Worm (Caenorhabditis elegans) whole organism, late embryonic: ENCODE measurements around the gene F59B10.4.

Source experiments
- C08G9.2 ChIP-seq: sonication (generic microtip); optimal IDR thresholded peaks from 2 replicates; lab custom pipeline; 2016; ENCODE audit warnings: mild to moderate bottlenecking, missing genetic modification characterization, moderate library complexity, missing compliant biosample characterization
- C38D4.7 ChIP-seq: fragments of 200-800 bp; sonication (Bioruptor generic); optimal IDR thresholded peaks from 2 replicates; lab custom pipeline; 2018; ENCODE audit warnings: mild to moderate bottlenecking, missing genetic modification characterization, moderate library complexity, missing compliant biosample characterization
- F13H6.1 ChIP-seq: sonication (generic microtip); optimal IDR thresholded peaks from 2 replicates; lab custom pipeline; 2016; ENCODE audit warnings: missing genetic modification characterization, missing compliant biosample characterization
- K02D7.2 ChIP-seq: sonication (generic microtip); optimal IDR thresholded peaks from 2 replicates; lab custom pipeline; 2017; ENCODE audit warnings: mild to moderate bottlenecking, missing genetic modification characterization, missing compliant biosample characterization
- K09A11.1 ChIP-seq: sonication (generic microtip); optimal IDR thresholded peaks from 2 replicates; lab custom pipeline; 2017; ENCODE audit warnings: antibody characterized with exemption, mild to moderate bottlenecking, missing genetic modification characterization, missing compliant biosample characterization; ENCODE audit not compliant: insufficient read depth
- T23F11.4 ChIP-seq: fragments of 200-800 bp; sonication (Bioruptor generic); optimal IDR thresholded peaks from 2 replicates; lab custom pipeline; 2018; ENCODE audit warnings: mild to moderate bottlenecking, missing genetic modification characterization, missing compliant biosample characterization
- Y22D7AL.16 ChIP-seq: sonication (generic microtip); optimal IDR thresholded peaks from 2 replicates; lab custom pipeline; 2016; ENCODE audit warnings: missing genetic modification characterization, missing compliant biosample characterization
- ahr-1 ChIP-seq: sonication (generic microtip); optimal IDR thresholded peaks from 2 replicates; lab custom pipeline; 2016; ENCODE audit warnings: missing genetic modification characterization, missing compliant biosample characterization
- ceh-14 ChIP-seq: sonication (generic microtip); optimal IDR thresholded peaks from 2 replicates; lab custom pipeline; 2016; ENCODE audit warnings: missing genotype, missing genetic modification characterization, missing compliant biosample characterization
- ceh-19 ChIP-seq: fragments of 200-800 bp; sonication (Bioruptor generic); optimal IDR thresholded peaks from 2 replicates; lab custom pipeline; 2018; ENCODE audit warnings: mild to moderate bottlenecking, missing genetic modification characterization, missing compliant biosample characterization
- ceh-2 ChIP-seq: sonication (generic microtip); optimal IDR thresholded peaks from 2 replicates; lab custom pipeline; 2016; ENCODE audit warnings: missing genotype, missing genetic modification characterization, missing compliant biosample characterization
- ceh-22 ChIP-seq: sonication (generic microtip); optimal IDR thresholded peaks from 2 replicates; lab custom pipeline; 2017; ENCODE audit warnings: missing biosample characterization, missing genetic modification characterization
- ceh-24 ChIP-seq: sonication (generic microtip); optimal IDR thresholded peaks from 2 replicates; lab custom pipeline; 2016; ENCODE audit warnings: mild to moderate bottlenecking, missing genetic modification characterization, missing compliant biosample characterization
- ceh-30 ChIP-seq: fragments of 150-350 bp; optimal IDR thresholded peaks from 2 replicates; lab custom pipeline; 2014; ENCODE audit warnings: missing biosample characterization, missing genetic modification characterization
- ceh-31 ChIP-seq: sonication (generic microtip); optimal IDR thresholded peaks from 2 replicates; lab custom pipeline; 2016; ENCODE audit warnings: missing genetic modification characterization, missing compliant biosample characterization
- ceh-34 ChIP-seq: sonication (generic microtip); optimal IDR thresholded peaks from 2 replicates; lab custom pipeline; 2016; ENCODE audit warnings: mild to moderate bottlenecking, missing genetic modification characterization, missing compliant biosample characterization
- ceh-45 ChIP-seq: fragments of 200-800 bp; sonication (Bioruptor generic); IDR thresholded peaks from 2 replicates; pipeline ENCODE4 v1.3.6; 2022; ENCODE audit warnings: missing genetic modification reagents, missing genetic modification characterization, missing compliant biosample characterization
- ceh-6 ChIP-seq: fragments of 200-800 bp; sonication (Bioruptor generic); optimal IDR thresholded peaks from 2 replicates; lab custom pipeline; 2018; ENCODE audit warnings: mild to moderate bottlenecking, missing genetic modification characterization, missing compliant biosample characterization
- ceh-9 ChIP-seq: sonication (generic microtip); optimal IDR thresholded peaks from 2 replicates; lab custom pipeline; 2016; ENCODE audit warnings: mild to moderate bottlenecking, missing genetic modification characterization, inconsistent platforms, missing compliant biosample characterization
- che-1 ChIP-seq: sonication (generic microtip); optimal IDR thresholded peaks from 2 replicates; lab custom pipeline; 2016; ENCODE audit warnings: mild to moderate bottlenecking, missing genetic modification characterization, missing compliant biosample characterization
- dmd-4 ChIP-seq: sonication (generic microtip); optimal IDR thresholded peaks from 2 replicates; lab custom pipeline; 2016; ENCODE audit warnings: borderline replicate concordance, missing genetic modification characterization, missing compliant biosample characterization
- elt-2 ChIP-seq: sonication (generic microtip); optimal IDR thresholded peaks from 2 replicates; lab custom pipeline; 2016; ENCODE audit warnings: missing genetic modification reagents, missing genetic modification characterization, missing compliant biosample characterization
- elt-4 ChIP-seq: sonication (generic microtip); optimal IDR thresholded peaks from 2 replicates; lab custom pipeline; 2016; ENCODE audit warnings: missing genetic modification characterization, missing compliant biosample characterization
- ets-4 ChIP-seq: sonication (generic microtip); optimal IDR thresholded peaks from 2 replicates; lab custom pipeline; 2016; ENCODE audit warnings: missing genetic modification characterization, missing compliant biosample characterization
- fkh-10 ChIP-seq: fragments of 150-350 bp; optimal IDR thresholded peaks from 2 replicates; lab custom pipeline; 2014; ENCODE audit warnings: missing biosample characterization, missing genetic modification reagents, missing genetic modification characterization
- gmeb-2 ChIP-seq: sonication (generic microtip); optimal IDR thresholded peaks from 2 replicates; lab custom pipeline; 2016; ENCODE audit warnings: missing genetic modification characterization, inconsistent platforms, missing compliant biosample characterization
- hlh-13 ChIP-seq: fragments of 200-800 bp; sonication (Bioruptor generic); optimal IDR thresholded peaks from 2 replicates; lab custom pipeline; 2018; ENCODE audit warnings: mild to moderate bottlenecking, missing genetic modification characterization, missing compliant biosample characterization
- hlh-15 ChIP-seq: sonication (generic microtip); optimal IDR thresholded peaks from 2 replicates; lab custom pipeline; 2016; ENCODE audit warnings: missing genetic modification characterization, missing compliant biosample characterization
- hlh-30 ChIP-seq: sonication (generic microtip); optimal IDR thresholded peaks from 2 replicates; lab custom pipeline; 2017; ENCODE audit warnings: antibody characterized with exemption, missing genetic modification characterization, missing compliant biosample characterization; ENCODE audit not compliant: insufficient read depth
- hlh-8 ChIP-seq: sonication (generic microtip); optimal IDR thresholded peaks from 2 replicates; lab custom pipeline; 2016; ENCODE audit warnings: missing genotype, missing genetic modification characterization, missing compliant biosample characterization
- lin-11 ChIP-seq: fragments of 200-800 bp; sonication (Bioruptor generic); optimal IDR thresholded peaks from 2 replicates; lab custom pipeline; 2018; ENCODE audit warnings: mild to moderate bottlenecking, missing genetic modification characterization, missing compliant biosample characterization
- madf-2 ChIP-seq: sonication (generic microtip); optimal IDR thresholded peaks from 2 replicates; lab custom pipeline; 2017; ENCODE audit warnings: missing genetic modification characterization, missing compliant biosample characterization
- mec-3 ChIP-seq: sonication (generic microtip); optimal IDR thresholded peaks from 2 replicates; lab custom pipeline; 2016; ENCODE audit warnings: borderline replicate concordance, missing genetic modification characterization, missing compliant biosample characterization
- nfya-1 ChIP-seq: sonication (generic microtip); optimal IDR thresholded peaks from 2 replicates; lab custom pipeline; 2017; ENCODE audit warnings: missing genetic modification characterization, mild to moderate bottlenecking, missing compliant biosample characterization, antibody characterized with exemption, moderate library complexity
- nhr-232 ChIP-seq: sonication (generic microtip); optimal IDR thresholded peaks from 2 replicates; lab custom pipeline; 2016; ENCODE audit warnings: missing genetic modification characterization, missing compliant biosample characterization
- pag-3 ChIP-seq: sonication (generic microtip); optimal IDR thresholded peaks from 2 replicates; lab custom pipeline; 2016; ENCODE audit warnings: missing compliant biosample characterization, missing genetic modification characterization, borderline replicate concordance
- pat-9 ChIP-seq: fragments of 200-800 bp; sonication (Bioruptor generic); optimal IDR thresholded peaks from 2 replicates; lab custom pipeline; 2018; ENCODE audit warnings: mild to moderate bottlenecking, missing genetic modification characterization, moderate library complexity, missing compliant biosample characterization
- pax-1 ChIP-seq: fragments of 150-350 bp; optimal IDR thresholded peaks from 2 replicates; lab custom pipeline; 2014; ENCODE audit warnings: missing biosample characterization, missing genetic modification characterization
- pha-2 ChIP-seq: sonication (generic microtip); optimal IDR thresholded peaks from 2 replicates; lab custom pipeline; 2017; ENCODE audit warnings: mild to moderate bottlenecking, missing genetic modification characterization, missing compliant biosample characterization
- pha-4 ChIP-seq: fragments of 150-350 bp; optimal IDR thresholded peaks from 2 replicates; lab custom pipeline; 2018; ENCODE audit warnings: missing biosample characterization, missing genetic modification reagents, missing genetic modification characterization
- pros-1 ChIP-seq: fragments of 150-350 bp; optimal IDR thresholded peaks from 2 replicates; lab custom pipeline; 2014; ENCODE audit warnings: missing biosample characterization, missing genetic modification reagents, missing genetic modification characterization
- rnt-1 ChIP-seq: sonication (generic microtip); optimal IDR thresholded peaks from 2 replicates; lab custom pipeline; 2016; ENCODE audit warnings: missing genetic modification characterization, missing compliant biosample characterization
- sdc-2 ChIP-seq: sonication (generic microtip); optimal IDR thresholded peaks from 2 replicates; lab custom pipeline; 2016; ENCODE audit warnings: missing genotype, missing genetic modification characterization, missing compliant biosample characterization
- sox-4 ChIP-seq: sonication (generic microtip); optimal IDR thresholded peaks from 2 replicates; lab custom pipeline; 2017; ENCODE audit warnings: mild to moderate bottlenecking, missing genetic modification characterization, inconsistent platforms, missing compliant biosample characterization
- syd-9 ChIP-seq: sonication (generic microtip); optimal IDR thresholded peaks from 2 replicates; lab custom pipeline; 2016; ENCODE audit warnings: mild to moderate bottlenecking, missing genetic modification characterization, moderate library complexity, missing compliant biosample characterization
- tbx-2 ChIP-seq: sonication (generic microtip); optimal IDR thresholded peaks from 2 replicates; lab custom pipeline; 2016; ENCODE audit warnings: missing genetic modification characterization, missing compliant biosample characterization
- tbx-7 ChIP-seq: sonication (generic microtip); optimal IDR thresholded peaks from 2 replicates; lab custom pipeline; 2016; ENCODE audit warnings: missing genotype, missing genetic modification characterization, missing compliant biosample characterization
- unc-86 ChIP-seq: sonication (generic microtip); optimal IDR thresholded peaks from 2 replicates; lab custom pipeline; 2016; ENCODE audit warnings: missing genetic modification characterization, missing compliant biosample characterization
- zip-5 ChIP-seq: sonication (generic microtip); optimal IDR thresholded peaks from 2 replicates; lab custom pipeline; 2016; ENCODE audit warnings: missing genetic modification characterization, missing compliant biosample characterization
- ztf-16 ChIP-seq: sonication (generic microtip); optimal IDR thresholded peaks from 2 replicates; lab custom pipeline; 2017; ENCODE audit warnings: missing genetic modification characterization, missing compliant biosample characterization

F59B10.4 gene

ce11 chrII:10504729-10505128, 14.2 kb downstream of the F59B10.4 start:
- TF ChIP-seq pag-3 (tag; lab: Kevin White, UChicago) (no peak), ceh-31 (tag; lab: Kevin White, UChicago) (no peak), pha-2 (tag; lab: Kevin White, UChicago) (no peak), ceh-30 (tag; lab: Kevin White, UChicago) (no peak)

- TF ChIP-seq tbx-7 (peak; percentile 35), lin-11 (tag; lab: Kevin White, UChicago) (peak; percentile 28), nfya-1 (tag; lab: Kevin White, UChicago) (peak; percentile 77), syd-9 (tag; lab: Kevin White, UChicago) (peak; percentile 70), sdc-2 (peak; percentile 59), gmeb-2 (no peak), hlh-30 (tag; lab: Kevin White, UChicago) (peak; percentile 55), mec-3 (tag; lab: Kevin White, UChicago) (no peak), fkh-10 (no peak), tbx-2 (peak; percentile 94), unc-86 (peak; percentile 36), C38D4.7 (no peak), ceh-34 (tag; lab: Kevin White, UChicago) (peak; percentile 86), Y22D7AL.16 (tag; lab: Kevin White, UChicago) (no peak), zip-5 (no peak), pag-3 (tag; lab: Kevin White, UChicago) (peak; percentile 8), ets-4 (peak; percentile 56), ceh-6 (GFP tag; lab: Kevin White, UChicago) (peak; percentile 21), ceh-2 (tag; lab: Kevin White, UChicago) (peak; percentile 45), ceh-45 (no peak), pax-1 (no peak), ceh-19 (peak; percentile 58), ceh-31 (tag; lab: Kevin White, UChicago) (peak; percentile 88), K09A11.1 (tag; lab: Kevin White, UChicago) (peak; percentile 63), ceh-24 (no peak), sox-4 (tag; lab: Kevin White, UChicago) (no peak), pha-4 (tag; lab: Kevin White, UChicago) (no peak), madf-2 (peak; percentile 6), ceh-30 (tag; lab: Kevin White, UChicago) (no peak), hlh-13 (GFP tag; lab: Kevin White, UChicago) (no peak), pat-9 (tag; lab: Kevin White, UChicago) (no peak), ceh-22 (tag; lab: Kevin White, UChicago) (no peak), ztf-16 (tag; lab: Kevin White, UChicago) (no peak), ceh-14 (peak; percentile 41), rnt-1 (tag; lab: Kevin White, UChicago) (peak; percentile 35), dmd-4 (tag; lab: Kevin White, UChicago) (no peak), elt-4 (tag; lab: Kevin White, UChicago) (no peak), nhr-232 (tag; lab: Kevin White, UChicago) (peak; percentile 40), elt-2 (tag; lab: Kevin White, UChicago) (peak; percentile 17), T23F11.4 (no peak), che-1 (tag; lab: Kevin White, UChicago) (peak; percentile 27), hlh-15 (no peak), ceh-9 (tag; lab: Kevin White, UChicago) (no peak), F13H6.1 (tag; lab: Kevin White, UChicago) (peak; percentile 77), K02D7.2 (no peak), hlh-8 (tag; lab: Kevin White, UChicago) (peak; percentile 44), C08G9.2 (tag; lab: Kevin White, UChicago) (peak; percentile 77), pros-1 (peak; percentile 88), ahr-1 (tag; lab: Kevin White, UChicago) (no peak)
These were observed 16.3 kb downstream of the F59B10.4 start, which contains the start of gene myrf-1 for ce11 chrII:10502491-10503063. myrf-1 (minus strand) TSS chrII:10502541.
